Worm (Caenorhabditis elegans): ENCODE data around the gene Y59H11AM.4.

DNA sequence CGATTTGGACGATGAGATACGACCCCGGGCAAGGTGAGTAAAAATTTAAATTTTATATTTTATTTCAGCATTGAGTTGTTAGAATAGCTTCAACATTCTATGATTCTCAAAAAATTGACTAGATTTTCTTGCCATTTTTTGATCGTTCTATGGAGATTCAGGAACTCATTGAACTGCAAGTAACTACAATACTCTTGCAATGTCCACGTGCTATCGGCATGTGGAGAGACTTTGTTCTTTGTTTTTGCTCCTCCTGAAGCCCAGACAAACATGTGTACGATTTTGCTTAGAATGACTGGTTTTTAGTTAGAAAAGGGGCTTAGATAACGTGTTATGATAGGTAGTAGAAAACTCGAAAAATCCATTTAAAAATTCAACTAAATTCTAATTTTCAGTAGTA lies 34.2 kb downstream of the Y59H11AM.4 start:
- TF ChIP-seq ets-4 (tag; optimal IDR thresholded peaks at IDR 0.05) (no peak), nhr-11 (tag; optimal IDR thresholded peaks at IDR 0.05) (no peak), C08G9.2 (tag; optimal IDR thresholded peaks at IDR 0.05) (no peak), lim-6 (tag; optimal IDR thresholded peaks at IDR 0.05) (no peak), unc-55 (GFP tag; optimal IDR thresholded peaks at IDR 0.05) (no peak), ama-1 (optimal IDR thresholded peaks at IDR 0.05) (no peak), ceh-30 (tag; optimal IDR thresholded peaks at IDR 0.05) (no peak), dmd-4 (tag; optimal IDR thresholded peaks at IDR 0.05; ENCODE audit: borderline replicate concordance) (no peak), nfya-1 (tag; optimal IDR thresholded peaks at IDR 0.05) (no peak), F13H6.1 (tag; optimal IDR thresholded peaks at IDR 0.05) (no peak), ceh-2 (tag; optimal IDR thresholded peaks at IDR 0.05) (no peak)
